Fruit fly (Drosophila melanogaster) whole organism, embryonic: ENCODE data around the gene vvl.
A peak's percentile ranks its signal among the peaks of the same experiment; 100 is the strongest.

Experiments
- B-H2 ChIP-seq: fragments of 200-800 bp; sonication (Bioruptor generic); optimal IDR thresholded peaks from 2 replicates; lab custom pipeline; 2018; ENCODE audit warnings: missing biosample characterization, mild to moderate bottlenecking, missing genetic modification characterization
- CG10267 ChIP-seq: fragments of 200-800 bp; sonication (Bioruptor generic); optimal IDR thresholded peaks from 2 replicates; lab custom pipeline; 2018; ENCODE audit warnings: missing biosample characterization, mild to moderate bottlenecking, missing genetic modification characterization, moderate library complexity
- CG13775 ChIP-seq: fragments of 200-800 bp; sonication (Bioruptor generic); optimal IDR thresholded peaks from 3 replicates; lab custom pipeline; 2017; ENCODE audit warnings: missing biosample characterization, mild to moderate bottlenecking, missing genetic modification characterization
- CG15011 ChIP-seq: fragments of 200-800 bp; sonication (Bioruptor generic); optimal IDR thresholded peaks from 3 replicates; lab custom pipeline; 2018; ENCODE audit warnings: missing biosample characterization, mild to moderate bottlenecking, missing genetic modification characterization
- CG18262 ChIP-seq: fragments of 200-800 bp; optimal IDR thresholded peaks from 3 replicates; lab custom pipeline; 2019; ENCODE audit warnings: missing biosample characterization, mild to moderate bottlenecking, missing genetic modification characterization, moderate library complexity
- CG3163 ChIP-seq: fragments of 200-800 bp; sonication (Bioruptor generic); optimal IDR thresholded peaks from 3 replicates; lab custom pipeline; 2016; ENCODE audit warnings: missing biosample characterization, missing genetic modification characterization
- CG3407 ChIP-seq: fragments of 200-800 bp; sonication (Bioruptor generic); optimal IDR thresholded peaks from 2 replicates; lab custom pipeline; 2018; ENCODE audit warnings: missing biosample characterization, mild to moderate bottlenecking, missing genetic modification characterization
- CG34376 ChIP-seq: fragments of 200-800 bp; sonication (Bioruptor generic); optimal IDR thresholded peaks from 2 replicates; lab custom pipeline; 2018; ENCODE audit warnings: missing biosample characterization, mild to moderate bottlenecking, missing genetic modification characterization
- CG34422 ChIP-seq: fragments of 200-800 bp; sonication (Bioruptor generic); IDR thresholded peaks from 3 replicates; pipeline ENCODE4 v1.3.6; 2022; ENCODE audit warnings: missing biosample characterization, missing genetic modification characterization
- CG4360 ChIP-seq: fragments of 200-800 bp; sonication (Bioruptor generic); IDR thresholded peaks from 2 replicates; pipeline ENCODE4 v1.3.6; 2022; ENCODE audit warnings: missing biosample characterization, missing genetic modification characterization
- CG4854 ChIP-seq: fragments of 200-800 bp; sonication (Bioruptor generic); optimal IDR thresholded peaks from 2 replicates; lab custom pipeline; 2016; ENCODE audit warnings: missing biosample characterization, missing genetic modification characterization, inconsistent platforms
- CG6254 ChIP-seq: fragments of 200-800 bp; sonication (Bioruptor generic); optimal IDR thresholded peaks from 3 replicates; lab custom pipeline; 2017; ENCODE audit warnings: mild to moderate bottlenecking, missing biosample characterization, missing genetic modification reagents, missing genetic modification characterization
- CG6765 ChIP-seq: fragments of 200-800 bp; sonication (Bioruptor generic); optimal IDR thresholded peaks from 3 replicates; lab custom pipeline; 2017; ENCODE audit warnings: missing biosample characterization, mild to moderate bottlenecking, missing genetic modification characterization
- CG8290 ChIP-seq, 3 experiments: fragments of 200-800 bp; sonication (Bioruptor generic); optimal IDR thresholded peaks; 2 replicates each; lab custom pipeline; 2016 to 2019; ENCODE audit warnings: missing biosample characterization in 3 of 3, missing genetic modification characterization in 3 of 3, mild to moderate bottlenecking in 2 of 3, moderate library complexity in 1 of 3
- CG8359 ChIP-seq: fragments of 200-800 bp; sonication (Bioruptor generic); optimal IDR thresholded peaks from 2 replicates; lab custom pipeline; 2017; ENCODE audit warnings: missing biosample characterization, mild to moderate bottlenecking, missing genetic modification characterization, borderline replicate concordance
- CG8388 ChIP-seq: fragments of 200-800 bp; sonication (Bioruptor generic); optimal IDR thresholded peaks from 2 replicates; lab custom pipeline; 2019; ENCODE audit warnings: missing biosample characterization, mild to moderate bottlenecking, missing genetic modification characterization, moderate library complexity
- CG9727 ChIP-seq: fragments of 200-800 bp; sonication (Bioruptor generic); optimal IDR thresholded peaks from 3 replicates; lab custom pipeline; 2017; ENCODE audit warnings: missing biosample characterization, mild to moderate bottlenecking, missing genetic modification characterization
- CoRest ChIP-seq: fragments of 200-800 bp; sonication (Bioruptor generic); optimal IDR thresholded peaks from 3 replicates; lab custom pipeline; 2018; ENCODE audit warnings: missing biosample characterization, mild to moderate bottlenecking, missing genetic modification characterization, moderate library complexity
- Dfd ChIP-seq, 2 experiments: fragments of >200 bp; optimal IDR thresholded peaks; 2 replicates each; lab custom pipeline; 2017; ENCODE audit warnings: missing biosample characterization in 2 of 2, missing genetic modification characterization in 2 of 2
- Dref ChIP-seq: fragments of 200-800 bp; sonication (Bioruptor generic); IDR thresholded peaks from 2 replicates; pipeline ENCODE4 v1.3.6; 2022; ENCODE audit warnings: missing biosample characterization, missing genetic modification characterization
- ERR ChIP-seq: fragments of 200-800 bp; sonication (Bioruptor generic); optimal IDR thresholded peaks from 2 replicates; lab custom pipeline; 2016; ENCODE audit warnings: missing biosample characterization, missing genetic modification characterization
- Elba2 ChIP-seq: fragments of 200-800 bp; sonication (Bioruptor generic); optimal IDR thresholded peaks from 3 replicates; lab custom pipeline; 2016; ENCODE audit warnings: missing biosample characterization, missing genetic modification characterization
- Ets65A ChIP-seq: fragments of 200-800 bp; sonication (Bioruptor generic); peaks from one replicate; lab custom pipeline; 2016; ENCODE audit warnings: missing biosample characterization, missing genetic modification characterization
- GATAe ChIP-seq: fragments of 200-800 bp; sonication (Bioruptor generic); conservative IDR thresholded peaks from 2 replicates; pipeline ENCODE4 v1.3.6; 2022; ENCODE audit warnings: missing biosample characterization, missing genetic modification characterization
- Gsc ChIP-seq: fragments of 200-800 bp; sonication (Bioruptor generic); IDR thresholded peaks from 2 replicates; pipeline ENCODE4 v1.3.6; 2022; ENCODE audit warnings: missing biosample characterization, missing genetic modification characterization
- Kr ChIP-seq: fragments of 200-800 bp; sonication (Bioruptor generic); optimal IDR thresholded peaks from 2 replicates; lab custom pipeline; 2017; ENCODE audit warnings: missing biosample characterization, mild to moderate bottlenecking, missing genetic modification characterization
- Med ChIP-seq: fragments of 200-800 bp; sonication (Bioruptor generic); peaks from one replicate; lab custom pipeline; 2016; ENCODE audit warnings: missing biosample characterization, missing genetic modification characterization, mild to moderate bottlenecking, inconsistent platforms, moderate library complexity
- NC2β ChIP-seq: fragments of 200-800 bp; sonication (Bioruptor generic); optimal IDR thresholded peaks from 2 replicates; lab custom pipeline; 2016; ENCODE audit warnings: missing biosample characterization, missing genetic modification characterization
- Nf-YB ChIP-seq: fragments of 200-800 bp; sonication (Bioruptor generic); optimal IDR thresholded peaks from 3 replicates; lab custom pipeline; 2019; ENCODE audit warnings: missing biosample characterization, mild to moderate bottlenecking, missing genetic modification characterization, moderate library complexity
- Ravus ChIP-seq: fragments of 200-800 bp; sonication (Bioruptor generic); IDR thresholded peaks from 2 replicates; pipeline ENCODE4 v1.3.6; 2022; ENCODE audit warnings: missing biosample characterization, missing genetic modification characterization
- Rx ChIP-seq: fragments of 200-800 bp; sonication (Bioruptor generic); IDR thresholded peaks from 2 replicates; pipeline ENCODE4 v1.3.6; 2022; ENCODE audit warnings: missing biosample characterization, missing genetic modification characterization
- Side ChIP-seq: fragments of 200-800 bp; sonication (Bioruptor generic); optimal IDR thresholded peaks from 2 replicates; lab custom pipeline; 2016; ENCODE audit warnings: missing biosample characterization, missing genetic modification characterization
- Tbp ChIP-seq: fragments of >200 bp; optimal IDR thresholded peaks from 2 replicates; lab custom pipeline; 2018; ENCODE audit warnings: missing biosample characterization, missing genetic modification characterization
- bowl ChIP-seq: fragments of 200-800 bp; sonication (Bioruptor generic); IDR thresholded peaks from 2 replicates; pipeline ENCODE4 v1.3.6; 2022; ENCODE audit warnings: missing biosample characterization, missing genetic modification characterization
- cas ChIP-seq: fragments of 200-800 bp; sonication (Bioruptor generic); IDR thresholded peaks from 2 replicates; pipeline ENCODE4 v1.3.6; 2022; ENCODE audit warnings: missing biosample characterization, missing genetic modification characterization
- dmrt11E ChIP-seq: fragments of 200-800 bp; sonication (Bioruptor generic); optimal IDR thresholded peaks from 3 replicates; lab custom pipeline; 2018; ENCODE audit warnings: missing biosample characterization, mild to moderate bottlenecking, missing genetic modification characterization, moderate library complexity
- dmrt99B ChIP-seq: fragments of 200-800 bp; sonication (Bioruptor generic); optimal IDR thresholded peaks from 2 replicates; lab custom pipeline; 2018; ENCODE audit warnings: missing biosample characterization, mild to moderate bottlenecking, missing genetic modification characterization, moderate library complexity
- eve ChIP-seq, 2 experiments: fragments of >200 bp; optimal IDR thresholded peaks; 2 replicates each; lab custom pipeline; 2017; ENCODE audit warnings: missing biosample characterization in 2 of 2, missing genetic modification characterization in 2 of 2
- fd96Cb ChIP-seq: fragments of 200-800 bp; sonication (Bioruptor generic); optimal IDR thresholded peaks from 2 replicates; lab custom pipeline; 2018; ENCODE audit warnings: missing biosample characterization, mild to moderate bottlenecking, missing genetic modification characterization, moderate library complexity
- grn ChIP-seq: fragments of 200-800 bp; sonication (Bioruptor generic); optimal IDR thresholded peaks from 3 replicates; lab custom pipeline; 2017; ENCODE audit warnings: missing biosample characterization, missing genetic modification characterization
- gsb ChIP-seq: fragments of 200-800 bp; sonication (Bioruptor generic); IDR thresholded peaks from 2 replicates; pipeline ENCODE4 v1.3.6; 2022; ENCODE audit warnings: missing biosample characterization, missing genetic modification characterization
- kay ChIP-seq: fragments of 200-800 bp; sonication (Bioruptor generic); optimal IDR thresholded peaks from 2 replicates; lab custom pipeline; 2016; ENCODE audit warnings: missing biosample characterization, missing genetic modification characterization
- lola ChIP-seq, 3 experiments: fragments of >200 bp in 2 of 3; fragments of 200-800 bp in 1 of 3; sonication (Bioruptor generic) in 1 of 3; optimal IDR thresholded peaks; 2 replicates each; lab custom pipeline; 2017 to 2019; ENCODE audit warnings: missing biosample characterization in 3 of 3, missing genetic modification characterization in 3 of 3, mild to moderate bottlenecking in 1 of 3, moderate library complexity in 1 of 3
- phol ChIP-seq: fragments of 200-800 bp; sonication (Bioruptor generic); optimal IDR thresholded peaks from 3 replicates; lab custom pipeline; 2018; ENCODE audit warnings: missing biosample characterization, mild to moderate bottlenecking, missing genetic modification characterization, moderate library complexity
- pnt ChIP-seq: fragments of 200-800 bp; sonication (Bioruptor generic); optimal IDR thresholded peaks from 3 replicates; lab custom pipeline; 2016; ENCODE audit warnings: missing biosample characterization, missing genetic modification characterization
- prd ChIP-seq, 3 experiments: fragments of >200 bp in 2 of 3; fragments of 200-800 bp in 1 of 3; sonication (Bioruptor generic) in 1 of 3; optimal IDR thresholded peaks in 2 of 3; IDR thresholded peaks in 1 of 3; 2 replicates in 2 of 3; 3 replicates in 1 of 3; pipeline versions ENCODE4 v1.3.6 to Lab custom; 2017 to 2022; ENCODE audit warnings: missing biosample characterization in 1 of 3, missing genetic modification characterization in 1 of 3
- row ChIP-seq: fragments of 200-800 bp; sonication (Bioruptor generic); IDR thresholded peaks from 3 replicates; pipeline ENCODE4 v1.3.6; 2022; ENCODE audit warnings: missing biosample characterization, missing genetic modification characterization
- scrt ChIP-seq: fragments of 200-800 bp; sonication (Bioruptor generic); optimal IDR thresholded peaks from 2 replicates; lab custom pipeline; 2018; ENCODE audit warnings: missing biosample characterization, mild to moderate bottlenecking, missing genetic modification characterization, moderate library complexity

Gene vvl

dm6 chr3L:6834281-6835224 lies 44.6 kb downstream of the vvl start (continued):
- TF ChIP-seq Elba2 (GFP tag; lab: Kevin White, UChicago) (no peak), CG10267 (tag; lab: Kevin White, UChicago) (peak; percentile 48), Ravus (no peak), CG6254 (peak; percentile 16), lola (GFP tag; optimal IDR thresholded peaks at IDR 0.05; lab: Kevin White, UChicago) (peak in 1 of 3 experiments; percentile 56), Dref (GFP tag; lab: Robert Waterston, UW) (no peak), CoRest (tag; lab: Kevin White, UChicago) (peak; percentile 15), GATAe (GFP tag; lab: Robert Waterston, UW) (no peak), eve (GFP tag; optimal IDR thresholded peaks at IDR 0.05; lab: Kevin White, UChicago) (no peak), Nf-YB (GFP tag; lab: Kevin White, UChicago) (no peak), phol (tag; lab: Kevin White, UChicago) (peak; percentile 59), Side (GFP tag; lab: Kevin White, UChicago) (peak; percentile 6), CG18262 (peak; percentile 65), Rx (GFP tag; lab: Robert Waterston, UW) (no peak), Ets65A (no peak), CG13775 (peak; percentile 13), gsb (no peak), cas (GFP tag; lab: Robert Waterston, UW) (no peak), kay (no peak), CG8359 (GFP tag; lab: Kevin White, UChicago) (peak; percentile 22), dmrt99B (tag; lab: Kevin White, UChicago) (peak; percentile 16), scrt (GFP tag; lab: Kevin White, UChicago) (no peak), Kr (GFP tag; lab: Kevin White, UChicago) (no peak), CG8290 (GFP tag; optimal IDR thresholded peaks at IDR 0.05; lab: Kevin White, UChicago) (no peak), CG8290 (tag; optimal IDR thresholded peaks at IDR 0.05; lab: Kevin White, UChicago) (no peak), dmrt11E (tag; lab: Kevin White, UChicago) (peak; percentile 57), CG8388 (GFP tag; lab: Kevin White, UChicago) (no peak), CG3407 (GFP tag; lab: Kevin White, UChicago) (no peak), CG15011 (GFP tag; lab: Kevin White, UChicago) (no peak), bowl (GFP tag; lab: Robert Waterston, UW) (no peak), CG34422 (GFP tag; lab: Robert Waterston, UW) (no peak), CG4854 (GFP tag; lab: Kevin White, UChicago) (no peak), grn (GFP tag; lab: Kevin White, UChicago) (no peak), Dfd (GFP tag; optimal IDR thresholded peaks at IDR 0.05; lab: Kevin White, UChicago) (no peak), Tbp (no peak), CG9727 (peak; percentile 60), NC2β (GFP tag; lab: Kevin White, UChicago) (no peak), CG6765 (GFP tag; lab: Kevin White, UChicago) (no peak), CG34376 (GFP tag; lab: Kevin White, UChicago) (no peak), ERR (GFP tag; lab: Kevin White, UChicago) (no peak), Gsc (GFP tag; lab: Robert Waterston, UW) (no peak), B-H2 (GFP tag; lab: Kevin White, UChicago) (no peak), prd (optimal IDR thresholded peaks at IDR 0.05; lab: Kevin White, UChicago) (no peak), prd (GFP tag; IDR thresholded peaks at IDR 0.05; lab: Robert Waterston, UW) (0 out of 3 replicates have a peak, but pooled peaks have one; percentile 19), Med (GFP tag; lab: Kevin White, UChicago) (peak; percentile 34), CG3163 (GFP tag; lab: Kevin White, UChicago) (no peak), CG4360 (GFP tag; lab: Robert Waterston, UW) (peak; percentile 93), pnt (GFP tag; lab: Kevin White, UChicago) (no peak), fd96Cb (peak; percentile 33), row (GFP tag; lab: Robert Waterston, UW) (0 out of 3 replicates have a peak, but pooled peaks have one; percentile 24)
